Fruit fly (Drosophila melanogaster): ENCODE data around the gene CG3222.

DNA sequence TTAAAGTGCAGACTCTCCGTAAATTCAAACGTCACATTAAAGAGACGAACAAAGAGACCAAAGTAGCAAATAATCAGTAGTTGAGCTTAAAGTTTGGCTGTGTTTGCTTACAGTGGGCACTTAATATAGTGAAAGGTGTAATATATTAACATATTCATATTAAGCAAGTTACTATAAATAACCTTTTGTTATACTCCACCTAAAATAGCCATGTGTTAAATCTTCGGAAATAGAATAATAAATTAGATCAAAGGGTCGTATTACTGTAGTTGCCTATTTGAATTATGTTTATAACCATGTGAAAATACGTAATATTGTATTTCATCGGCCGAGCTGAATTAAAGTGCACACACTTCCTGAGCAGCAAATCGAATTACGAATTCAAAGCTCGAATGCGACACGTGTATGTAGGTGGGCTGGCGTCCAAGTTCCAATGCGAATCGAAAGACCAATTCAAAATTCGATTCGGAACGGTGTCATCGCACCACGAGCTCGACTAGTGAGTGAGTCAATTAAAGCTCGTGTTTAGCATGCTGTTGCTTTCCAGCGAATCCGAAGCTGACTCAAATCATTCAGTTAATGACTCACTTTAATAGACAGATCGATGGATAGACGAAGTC is 46.5 kb upstream of the CG3222 start:
- TF ChIP-seq Sox14 (GFP tag; optimal IDR thresholded peaks at IDR 0.05), result no peak
- no peak for TF ChIP-seq Lpt (GFP tag; optimal IDR thresholded peaks at IDR 0.05)
- TF ChIP-seq ss (GFP tag; optimal IDR thresholded peaks at IDR 0.05), result no peak

Data from whole organism, prepupa.